Worm (Caenorhabditis elegans) whole organism, young adult: ENCODE data around the gene col-162.

Source experiments
- C17E4.6 ChIP-seq: fragments of 200-800 bp; sonication (Bioruptor generic); IDR thresholded peaks from 2 replicates; pipeline ENCODE4 v1.3.6; 2022; ENCODE audit warnings: missing genetic modification reagents, missing genetic modification characterization, missing compliant biosample characterization
- F23B12.7 ChIP-seq: sonication (generic microtip); optimal IDR thresholded peaks from 2 replicates; lab custom pipeline; 2017; ENCODE audit warnings: missing genetic modification characterization, mild to moderate bottlenecking, missing compliant biosample characterization, antibody characterized with exemption, moderate library complexity; ENCODE audit not compliant: insufficient read depth
- F33H1.4 ChIP-seq: fragments of 200-800 bp; sonication (Bioruptor generic); IDR thresholded peaks from 2 replicates; pipeline ENCODE4 v1.3.6; 2022; ENCODE audit warnings: missing genetic modification reagents, missing genetic modification characterization, missing compliant biosample characterization
- F37B4.10 ChIP-seq: fragments of 200-800 bp; sonication (Bioruptor generic); IDR thresholded peaks from 2 replicates; pipeline ENCODE4 v1.3.6; 2022; ENCODE audit warnings: missing genetic modification characterization, missing compliant biosample characterization
- F57A8.1 ChIP-seq: fragments of 200-800 bp; sonication (Bioruptor generic); optimal IDR thresholded peaks from 2 replicates; lab custom pipeline; 2018; ENCODE audit warnings: mild to moderate bottlenecking, missing genetic modification characterization, moderate library complexity, missing compliant biosample characterization
- F57C9.4 ChIP-seq: sonication (generic microtip); optimal IDR thresholded peaks from 2 replicates; lab custom pipeline; 2017; ENCODE audit warnings: mild to moderate bottlenecking, missing genetic modification characterization, missing compliant biosample characterization
- T26A5.8 ChIP-seq: sonication (generic microtip); optimal IDR thresholded peaks from 2 replicates; lab custom pipeline; 2016; ENCODE audit warnings: missing genetic modification characterization, missing compliant biosample characterization
- Y53G8AR.9 ChIP-seq: fragments of 200-800 bp; sonication (Bioruptor generic); conservative IDR thresholded peaks from 2 replicates; pipeline ENCODE4 v1.3.6; 2022; ENCODE audit warnings: missing genetic modification reagents, missing genetic modification characterization, missing compliant biosample characterization
- Y67H2A.10 ChIP-seq: fragments of 200-800 bp; sonication (Bioruptor generic); conservative IDR thresholded peaks from 2 replicates; pipeline ENCODE4 v1.3.6; 2022; ENCODE audit warnings: missing genetic modification reagents, missing genetic modification characterization, missing compliant biosample characterization
- ZK185.1 ChIP-seq: sonication (generic microtip); optimal IDR thresholded peaks from 2 replicates; lab custom pipeline; 2016; ENCODE audit warnings: mild to moderate bottlenecking, missing genetic modification characterization, missing compliant biosample characterization; ENCODE audit not compliant: poor library complexity, severe bottlenecking
- aptf-2 ChIP-seq: fragments of 200-800 bp; sonication (Bioruptor generic); conservative IDR thresholded peaks from 2 replicates; pipeline ENCODE4 v1.3.6; 2022; ENCODE audit warnings: missing genetic modification reagents, missing genetic modification characterization, missing compliant biosample characterization
- atf-7 ChIP-seq: sonication (generic microtip); optimal IDR thresholded peaks from 2 replicates; lab custom pipeline; 2017; ENCODE audit warnings: mild to moderate bottlenecking, missing genetic modification characterization, missing compliant biosample characterization
- attf-6 ChIP-seq: fragments of 200-800 bp; sonication (Bioruptor generic); IDR thresholded peaks from 2 replicates; pipeline ENCODE4 v1.3.6; 2022; ENCODE audit warnings: missing genetic modification reagents, missing genetic modification characterization, missing compliant biosample characterization
- die-1 ChIP-seq: sonication (generic microtip); optimal IDR thresholded peaks from 2 replicates; lab custom pipeline; 2016; ENCODE audit warnings: missing genotype, mild to moderate bottlenecking, missing genetic modification characterization, missing compliant biosample characterization
- dpff-1 ChIP-seq: sonication (generic microtip); optimal IDR thresholded peaks from 2 replicates; lab custom pipeline; 2017; ENCODE audit warnings: mild to moderate bottlenecking, missing genetic modification characterization, missing compliant biosample characterization
- dpl-1 ChIP-seq: fragments of 150-350 bp; optimal IDR thresholded peaks from 2 replicates; lab custom pipeline; 2014; ENCODE audit warnings: missing biosample characterization, missing genetic modification reagents, missing genetic modification characterization
- efl-1 ChIP-seq: fragments of 150-350 bp; optimal IDR thresholded peaks from 2 replicates; lab custom pipeline; 2014; ENCODE audit warnings: missing biosample characterization, missing genetic modification reagents, missing genetic modification characterization
- ekl-4 ChIP-seq: fragments of 200-800 bp; sonication (Bioruptor generic); IDR thresholded peaks from 2 replicates; pipeline ENCODE4 v1.3.6; 2022; ENCODE audit warnings: missing genetic modification reagents, missing genetic modification characterization, missing compliant biosample characterization
- ets-4 ChIP-seq: fragments of 200-800 bp; sonication (Bioruptor generic); optimal IDR thresholded peaks from 2 replicates; lab custom pipeline; 2018; ENCODE audit warnings: mild to moderate bottlenecking, missing genetic modification characterization, missing compliant biosample characterization
- fkh-3 ChIP-seq: sonication (generic microtip); optimal IDR thresholded peaks from 2 replicates; lab custom pipeline; 2016; ENCODE audit warnings: mild to moderate bottlenecking, missing genetic modification characterization, missing compliant biosample characterization
- hlh-12 ChIP-seq: sonication (generic microtip); optimal IDR thresholded peaks from 2 replicates; lab custom pipeline; 2016; ENCODE audit warnings: missing genetic modification characterization, missing compliant biosample characterization
- lin-26 ChIP-seq: fragments of 200-800 bp; sonication (Bioruptor generic); IDR thresholded peaks from 2 replicates; pipeline ENCODE4 v1.3.6; 2022; ENCODE audit warnings: missing genetic modification reagents, missing genetic modification characterization, missing compliant biosample characterization
- lin-35 ChIP-seq, 3 experiments: fragments of 150-350 bp in 2 of 3; sonication (generic microtip) in 1 of 3; optimal IDR thresholded peaks; 2 replicates each; lab custom pipeline; 2014 to 2018; ENCODE audit warnings: missing biosample characterization in 3 of 3, missing genetic modification characterization in 3 of 3, missing genetic modification reagents in 3 of 3
- lin-40 ChIP-seq: sonication (generic microtip); optimal IDR thresholded peaks from 2 replicates; lab custom pipeline; 2016; ENCODE audit warnings: missing genetic modification characterization, mild to moderate bottlenecking, missing compliant biosample characterization, missing genotype, missing genetic modification reagents
- lir-1 ChIP-seq: fragments of 200-800 bp; sonication (Bioruptor generic); conservative IDR thresholded peaks from 2 replicates; pipeline ENCODE4 v1.3.6; 2022; ENCODE audit warnings: missing genetic modification reagents, missing genetic modification characterization, missing compliant biosample characterization
- lsy-27 ChIP-seq: sonication (generic microtip); optimal IDR thresholded peaks from 2 replicates; lab custom pipeline; 2017; ENCODE audit warnings: missing genetic modification characterization, mild to moderate bottlenecking, missing compliant biosample characterization, antibody characterized with exemption, missing genotype, borderline replicate concordance; ENCODE audit not compliant: insufficient read depth
- madf-10 ChIP-seq: sonication (generic microtip); optimal IDR thresholded peaks from 2 replicates; lab custom pipeline; 2016; ENCODE audit warnings: mild to moderate bottlenecking, missing genetic modification characterization, missing compliant biosample characterization
- madf-3 ChIP-seq: fragments of 200-800 bp; sonication (Bioruptor generic); IDR thresholded peaks from 2 replicates; pipeline ENCODE4 v1.3.6; 2022; ENCODE audit warnings: missing genetic modification reagents, missing genetic modification characterization, missing compliant biosample characterization
- madf-6 ChIP-seq: fragments of 200-800 bp; sonication (Bioruptor generic); IDR thresholded peaks from 2 replicates; pipeline ENCODE4 v1.3.6; 2022; ENCODE audit warnings: missing genetic modification reagents, missing genetic modification characterization, missing compliant biosample characterization
- mel-28 ChIP-seq: sonication (generic microtip); optimal IDR thresholded peaks from 2 replicates; lab custom pipeline; 2016; ENCODE audit warnings: borderline replicate concordance, mild to moderate bottlenecking, missing genetic modification characterization, missing compliant biosample characterization
- mes-4 ChIP-seq: sonication (generic microtip); optimal IDR thresholded peaks from 2 replicates; lab custom pipeline; 2016; ENCODE audit warnings: missing genotype, missing genetic modification characterization, missing compliant biosample characterization
- nhr-27 ChIP-seq: fragments of 200-800 bp; sonication (Bioruptor generic); optimal IDR thresholded peaks from 2 replicates; lab custom pipeline; 2018; ENCODE audit warnings: mild to moderate bottlenecking, missing genetic modification characterization, moderate library complexity, missing compliant biosample characterization
- pha-4 ChIP-seq: fragments of 150-350 bp; sonication (generic microtip); optimal IDR thresholded peaks from 2 replicates; lab custom pipeline; 2014; ENCODE audit warnings: missing biosample characterization, missing genetic modification reagents, missing genetic modification characterization
- snpc-4 ChIP-seq, 5 experiments: fragments of 150-350 bp in 1 of 5; sonication (generic microtip) in 4 of 5; optimal IDR thresholded peaks; 2 replicates each; lab custom pipeline; 2014 to 2018; ENCODE audit warnings: missing genetic modification characterization in 5 of 5, missing biosample characterization in 3 of 5, antibody characterized with exemption in 2 of 5, mild to moderate bottlenecking in 2 of 5, missing compliant biosample characterization in 2 of 5, missing genotype in 2 of 5, moderate library complexity in 2 of 5, missing genetic modification reagents in 1 of 5
- xnd-1 ChIP-seq: sonication (generic microtip); optimal IDR thresholded peaks from 2 replicates; lab custom pipeline; 2016; ENCODE audit warnings: missing genotype, missing genetic modification reagents, missing genetic modification characterization, missing compliant biosample characterization
- zfh-2 ChIP-seq: fragments of 200-800 bp; sonication (Bioruptor generic); conservative IDR thresholded peaks from 2 replicates; pipeline ENCODE4 v1.3.6; 2022; ENCODE audit warnings: missing genetic modification reagents, missing genetic modification characterization, missing compliant biosample characterization
- ztf-18 ChIP-seq: sonication (generic microtip); optimal IDR thresholded peaks from 2 replicates; lab custom pipeline; 2016; ENCODE audit warnings: missing genotype, mild to moderate bottlenecking, missing genetic modification characterization, missing compliant biosample characterization
- ztf-3 ChIP-seq: fragments of 200-800 bp; sonication (Bioruptor generic); optimal IDR thresholded peaks from 2 replicates; lab custom pipeline; 2018; ENCODE audit warnings: mild to moderate bottlenecking, missing genetic modification characterization, missing compliant biosample characterization

col-162 gene

ce11 chrV:13411992-13412298, 29.8 kb upstream of the col-162 start:
- TF ChIP-seq lin-35 (GFP tag; optimal IDR thresholded peaks at IDR 0.05; lab: Kevin White, UChicago), result no peak
- no peak for TF ChIP-seq aptf-2 (GFP tag; lab: Robert Waterston, UW)
- no peak for TF ChIP-seq lin-40
- TF ChIP-seq ets-4, result no peak
- no peak for TF ChIP-seq hlh-12
- TF ChIP-seq F57C9.4 (tag; lab: Kevin White, UChicago), result no peak
- no peak for TF ChIP-seq ekl-4 (GFP tag; lab: Robert Waterston, UW)
- TF ChIP-seq madf-6 (GFP tag; lab: Robert Waterston, UW), result no peak
- TF ChIP-seq die-1 (tag; lab: Kevin White, UChicago), result no peak
- no peak for TF ChIP-seq ztf-18 (tag; lab: Kevin White, UChicago)
- TF ChIP-seq atf-7, result no peak
- TF ChIP-seq C17E4.6, result no peak
- no peak for TF ChIP-seq zfh-2

DNA sequence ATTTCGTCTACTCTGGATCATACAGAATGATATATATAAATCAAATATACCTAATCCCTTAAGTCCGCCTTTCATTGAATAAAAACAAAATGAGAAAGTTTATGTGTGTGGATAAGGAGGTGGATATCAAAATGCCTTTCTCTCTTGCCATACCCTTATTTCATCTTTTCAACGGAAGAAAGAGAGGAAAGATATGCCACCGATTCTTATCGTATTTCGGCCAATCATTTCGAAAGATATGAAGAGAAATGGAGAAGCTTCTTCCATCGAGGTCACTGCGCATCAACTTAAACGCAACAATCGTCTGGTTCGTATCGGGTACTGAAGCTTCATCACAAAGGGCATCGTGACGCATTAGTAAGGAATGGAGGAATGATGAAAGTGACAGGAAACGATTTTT, 28.5 kb upstream of the col-162 start:
- no peak for TF ChIP-seq attf-6 (GFP tag; lab: Robert Waterston, UW)
- no peak for TF ChIP-seq pha-4 (tag; lab: Kevin White, UChicago)
- TF ChIP-seq lin-35 (GFP tag; optimal IDR thresholded peaks at IDR 0.05; lab: Kevin White, UChicago), result no peak
- no peak for TF ChIP-seq F57C9.4 (tag; lab: Kevin White, UChicago)
- no peak for TF ChIP-seq madf-10 (tag; lab: Kevin White, UChicago)
- TF ChIP-seq fkh-3 (tag; lab: Kevin White, UChicago), result no peak
- TF ChIP-seq dpl-1 (GFP tag; lab: Kevin White, UChicago), result no peak
- no peak for TF ChIP-seq xnd-1 (tag; lab: Kevin White, UChicago)
- TF ChIP-seq dpff-1, result no peak
- TF ChIP-seq Y67H2A.10, result no peak
- TF ChIP-seq F37B4.10 (GFP tag; lab: Robert Waterston, UW), result no peak
- no peak for TF ChIP-seq snpc-4 (GFP tag; optimal IDR thresholded peaks at IDR 0.05; lab: Kevin White, UChicago)
- no peak for TF ChIP-seq snpc-4 (tag; optimal IDR thresholded peaks at IDR 0.05; lab: Kevin White, UChicago)
- TF ChIP-seq T26A5.8 (tag; lab: Kevin White, UChicago), result no peak
- no peak for TF ChIP-seq mes-4 (tag; lab: Kevin White, UChicago)
- TF ChIP-seq lsy-27 (tag; lab: Kevin White, UChicago), result no peak
- no peak for TF ChIP-seq F57A8.1 (GFP tag; lab: Kevin White, UChicago)
- TF ChIP-seq F33H1.4, result no peak
- no peak for TF ChIP-seq ZK185.1
- TF ChIP-seq efl-1, result no peak

ce11 chrV:13414585-13414984, 27.2 kb upstream of the col-162 start, which contains the start of gene cut-2:
TSS of gene cut-2 (plus strand) at chrV:13414949.
- no peak for TF ChIP-seq madf-3 (GFP tag; lab: Robert Waterston, UW)
- TF ChIP-seq fkh-3 (tag; lab: Kevin White, UChicago), result no peak
- TF ChIP-seq F23B12.7 (tag; lab: Kevin White, UChicago), result no peak
- TF ChIP-seq madf-10 (tag; lab: Kevin White, UChicago), result no peak
- TF ChIP-seq ztf-3 (GFP tag; lab: Kevin White, UChicago), result no peak
- TF ChIP-seq nhr-27 (tag; lab: Kevin White, UChicago), result no peak
- no peak for TF ChIP-seq lir-1 (GFP tag; lab: Robert Waterston, UW)
- TF ChIP-seq ets-4, result no peak
- TF ChIP-seq mel-28 (tag; lab: Kevin White, UChicago), result no peak
- TF ChIP-seq Y53G8AR.9 (GFP tag; lab: Robert Waterston, UW), result no peak
- TF ChIP-seq lin-26, result no peak
